Fruit fly (Drosophila melanogaster) whole organism, adult: ENCODE measurements around the gene CG2930.

Source experiments
- CG11617 ChIP-seq: fragments of 200-800 bp; sonication (Bioruptor generic); optimal IDR thresholded peaks from 2 replicates; lab custom pipeline; 2017; ENCODE audit warnings: mild to moderate bottlenecking, missing biosample characterization, missing genetic modification reagents, missing genetic modification characterization
- CG12768 ChIP-seq: fragments of 200-800 bp; sonication (Bioruptor generic); optimal IDR thresholded peaks from 2 replicates; lab custom pipeline; 2017; ENCODE audit warnings: missing biosample characterization, missing genetic modification characterization, mild to moderate bottlenecking, moderate library complexity, missing genetic modification reagents
- CG14711 ChIP-seq: fragments of 200-800 bp; sonication (Bioruptor generic); optimal IDR thresholded peaks from 2 replicates; lab custom pipeline; 2018; ENCODE audit warnings: missing biosample characterization, mild to moderate bottlenecking, missing genetic modification characterization, moderate library complexity
- CG1620 ChIP-seq: fragments of 200-800 bp; sonication (Bioruptor generic); optimal IDR thresholded peaks from 2 replicates; lab custom pipeline; 2016; ENCODE audit warnings: missing biosample characterization, missing genetic modification characterization
- CG33017 ChIP-seq: fragments of 200-800 bp; sonication (Bioruptor generic); optimal IDR thresholded peaks from 2 replicates; lab custom pipeline; 2018; ENCODE audit warnings: missing biosample characterization, mild to moderate bottlenecking, missing genetic modification characterization, moderate library complexity
- CG5204 ChIP-seq: fragments of 200-800 bp; sonication (Bioruptor generic); optimal IDR thresholded peaks from 2 replicates; lab custom pipeline; 2016; ENCODE audit warnings: missing biosample characterization, missing genetic modification characterization
- CG7045 ChIP-seq: fragments of 200-800 bp; sonication (Bioruptor generic); optimal IDR thresholded peaks from 2 replicates; lab custom pipeline; 2017; ENCODE audit warnings: missing biosample characterization, mild to moderate bottlenecking, missing genetic modification characterization
- CG7101 ChIP-seq: fragments of 200-800 bp; sonication (Bioruptor generic); optimal IDR thresholded peaks from 2 replicates; lab custom pipeline; 2018; ENCODE audit warnings: missing biosample characterization, mild to moderate bottlenecking, missing genetic modification characterization, moderate library complexity
- Clk ChIP-seq: fragments of 200-800 bp; sonication (Bioruptor generic); optimal IDR thresholded peaks from 2 replicates; lab custom pipeline; 2017; ENCODE audit warnings: missing biosample characterization, missing genetic modification characterization
- Crg-1 ChIP-seq: fragments of 200-800 bp; sonication (Bioruptor generic); optimal IDR thresholded peaks from 2 replicates; lab custom pipeline; 2016; ENCODE audit warnings: missing biosample characterization, missing genetic modification characterization
- Hr96 ChIP-seq: fragments of 200-800 bp; sonication (Bioruptor generic); optimal IDR thresholded peaks from 2 replicates; lab custom pipeline; 2016; ENCODE audit warnings: missing biosample characterization, missing genetic modification characterization
- Mnt ChIP-seq: fragments of 200-800 bp; sonication (Bioruptor generic); optimal IDR thresholded peaks from 2 replicates; lab custom pipeline; 2016; ENCODE audit warnings: missing biosample characterization, mild to moderate bottlenecking, missing genetic modification characterization
- bab1 ChIP-seq: fragments of 200-800 bp; sonication (Bioruptor generic); optimal IDR thresholded peaks from 3 replicates; lab custom pipeline; 2019; ENCODE audit warnings: missing biosample characterization, mild to moderate bottlenecking, missing genetic modification characterization, moderate library complexity
- cic ChIP-seq: fragments of 200-800 bp; sonication (Bioruptor generic); optimal IDR thresholded peaks from 2 replicates; lab custom pipeline; 2017; ENCODE audit warnings: missing biosample characterization, mild to moderate bottlenecking, missing genetic modification characterization, moderate library complexity
- cnc ChIP-seq, 2 experiments: fragments of >200 bp; optimal IDR thresholded peaks; 2 replicates each; lab custom pipeline; 2017
- kay ChIP-seq: fragments of 200-800 bp; sonication (Bioruptor generic); peaks from one replicate; lab custom pipeline; 2016; ENCODE audit warnings: missing biosample characterization, missing genetic modification characterization, borderline replicate concordance
- ovo ChIP-seq: fragments of 200-800 bp; sonication (Bioruptor generic); optimal IDR thresholded peaks from 2 replicates; lab custom pipeline; 2016; ENCODE audit warnings: missing biosample characterization, missing genetic modification characterization
- pad ChIP-seq: fragments of 200-800 bp; sonication (Bioruptor generic); optimal IDR thresholded peaks from 3 replicates; lab custom pipeline; 2017; ENCODE audit warnings: missing biosample characterization, missing genetic modification characterization, mild to moderate bottlenecking, moderate library complexity, missing genetic modification reagents
- tj ChIP-seq: fragments of 200-800 bp; sonication (Bioruptor generic); optimal IDR thresholded peaks from 3 replicates; lab custom pipeline; 2017; ENCODE audit warnings: missing biosample characterization, mild to moderate bottlenecking, missing genetic modification characterization, moderate library complexity
- toe ChIP-seq: fragments of 200-800 bp; sonication (Bioruptor generic); optimal IDR thresholded peaks from 2 replicates; lab custom pipeline; 2016; ENCODE audit warnings: missing biosample characterization, missing genetic modification characterization

Gene CG2930

dm6 chrX:3874949-3875348 lies 6.2 kb downstream of the CG2930 start:
- TF ChIP-seq pad (GFP tag; lab: Kevin White, UChicago) (no peak), CG1620 (GFP tag; lab: Kevin White, UChicago) (no peak), CG14711 (tag; lab: Kevin White, UChicago) (no peak), kay (GFP tag; lab: Kevin White, UChicago) (no peak), ovo (GFP tag; lab: Kevin White, UChicago) (no peak), cnc (optimal IDR thresholded peaks at IDR 0.05; lab: Kevin White, UChicago) (no peak), toe (GFP tag; lab: Kevin White, UChicago) (no peak), Mnt (GFP tag; lab: Kevin White, UChicago) (no peak), CG7101 (no peak), CG11617 (no peak), Crg-1 (GFP tag; lab: Kevin White, UChicago) (no peak), Clk (GFP tag; lab: Kevin White, UChicago) (no peak), CG7045 (no peak)

DNA sequence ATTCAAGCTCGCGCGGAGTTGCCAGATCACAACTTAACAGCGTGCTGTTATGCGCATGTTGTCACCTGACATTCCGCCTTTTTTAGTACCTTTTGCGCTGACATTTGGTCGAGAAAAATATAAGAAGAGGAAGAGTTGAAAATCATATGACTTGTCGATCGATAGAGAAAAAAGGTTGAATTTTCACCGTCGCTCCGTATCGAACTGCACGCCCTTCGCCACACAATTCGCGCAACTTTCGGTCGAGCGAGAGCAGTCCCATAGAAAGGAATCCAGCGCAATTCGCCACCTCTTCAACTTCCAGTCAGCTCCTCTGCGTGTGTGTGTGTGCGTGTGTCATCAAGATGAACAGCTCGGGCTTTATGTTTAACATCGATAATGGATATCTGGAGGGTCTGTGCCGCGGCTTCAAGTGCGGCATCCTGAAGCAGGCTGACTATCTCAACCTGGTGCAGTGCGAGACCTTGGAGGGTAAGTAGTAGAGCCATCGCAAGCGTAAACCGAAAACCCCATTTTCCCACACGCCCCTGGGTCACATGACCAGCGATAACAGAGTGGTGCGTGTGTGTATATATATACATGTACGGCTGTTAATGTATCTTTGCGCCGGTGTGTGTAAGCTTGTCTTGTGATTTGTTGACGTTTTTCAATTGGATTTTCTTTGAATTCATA lies 12.0 kb downstream of the CG2930 start, which contains the start of gene VhaAC39-1:
Gene VhaAC39-1 (plus strand): TSS at position 104 of the 672 bp plus-strand sequence.
- TF ChIP-seq tj (peak; percentile 1), CG1620 (GFP tag; lab: Kevin White, UChicago) (no peak), cic (GFP tag; lab: Kevin White, UChicago) (no peak), CG14711 (tag; lab: Kevin White, UChicago) (no peak), CG33017 (tag; lab: Kevin White, UChicago) (no peak), cnc (optimal IDR thresholded peaks at IDR 0.05; lab: Kevin White, UChicago) (no peak), Clk (GFP tag; lab: Kevin White, UChicago) (no peak), CG12768 (GFP tag; lab: Kevin White, UChicago) (no peak), pad (GFP tag; lab: Kevin White, UChicago) (no peak), bab1 (GFP tag; lab: Kevin White, UChicago) (peak; percentile 25), Mnt (GFP tag; lab: Kevin White, UChicago) (peak; percentile 15), Hr96 (GFP tag; lab: Kevin White, UChicago) (no peak), CG7101 (no peak), ovo (GFP tag; lab: Kevin White, UChicago) (no peak), toe (GFP tag; lab: Kevin White, UChicago) (no peak), CG11617 (peak; percentile 4), kay (GFP tag; lab: Kevin White, UChicago) (peak; percentile 25), CG7045 (no peak), Crg-1 (GFP tag; lab: Kevin White, UChicago) (no peak), CG5204 (no peak)

DNA sequence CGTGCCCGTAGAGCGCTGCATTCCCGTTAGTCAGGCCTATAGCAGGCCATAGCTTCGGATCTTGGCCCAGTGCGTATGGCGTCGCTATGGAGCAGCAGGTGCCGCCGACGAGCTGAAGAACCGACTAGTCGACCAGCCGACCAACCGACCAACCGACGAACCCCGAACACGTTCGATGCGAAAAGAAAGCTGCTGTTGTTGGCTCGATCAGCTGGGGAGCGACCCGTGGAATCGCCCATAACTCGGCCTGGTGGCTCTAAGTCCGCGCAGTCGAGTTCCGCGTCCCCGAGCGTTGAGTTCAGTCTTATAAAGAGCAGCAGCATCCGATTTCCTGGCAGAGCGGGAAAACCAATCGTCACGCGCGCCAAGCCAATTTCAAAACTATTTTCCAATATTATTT lies 15.1 kb downstream of the CG2930 start, which contains the start of gene CG15239:
Gene CG15239 (plus strand): TSS at position 265 of the 400 bp plus-strand sequence.
- TF ChIP-seq CG7045 (no peak), kay (GFP tag; lab: Kevin White, UChicago) (no peak), CG5204 (no peak), CG7101 (no peak), Clk (GFP tag; lab: Kevin White, UChicago) (no peak), CG33017 (tag; lab: Kevin White, UChicago) (no peak), pad (GFP tag; lab: Kevin White, UChicago) (no peak), toe (GFP tag; lab: Kevin White, UChicago) (no peak), Mnt (GFP tag; lab: Kevin White, UChicago) (no peak), Crg-1 (GFP tag; lab: Kevin White, UChicago) (no peak), bab1 (GFP tag; lab: Kevin White, UChicago) (no peak), tj (no peak), CG12768 (GFP tag; lab: Kevin White, UChicago) (no peak), CG1620 (GFP tag; lab: Kevin White, UChicago) (no peak)

DNA sequence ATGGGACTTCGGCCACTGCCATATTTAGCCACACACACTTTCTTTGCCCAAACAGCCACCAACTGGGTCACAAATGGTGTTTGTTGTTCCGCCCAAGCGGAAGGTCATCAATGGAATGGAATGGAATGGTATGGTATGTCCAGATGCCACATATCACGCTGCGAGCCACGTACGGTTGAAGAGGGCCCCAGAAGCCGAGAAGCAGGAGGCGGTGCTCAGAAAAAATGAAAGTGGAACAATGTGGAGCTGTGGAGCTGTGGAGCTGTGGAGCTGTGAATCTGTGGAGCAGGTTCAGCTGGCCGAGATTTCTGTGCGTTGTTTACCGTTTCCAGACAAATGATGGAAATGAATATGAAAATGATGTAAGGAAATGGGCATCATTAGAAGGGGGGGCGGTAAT lies 18.0 kb downstream of the CG2930 start:
- no peak for TF ChIP-seq CG11617
- TF ChIP-seq CG5204: no peak
- no peak for TF ChIP-seq CG1620 (GFP tag; lab: Kevin White, UChicago)
- TF ChIP-seq pad (GFP tag; lab: Kevin White, UChicago): no peak
- TF ChIP-seq CG14711 (tag; lab: Kevin White, UChicago): no peak
- no peak for TF ChIP-seq Mnt (GFP tag; lab: Kevin White, UChicago)
- TF ChIP-seq CG7045: no peak
- no peak for TF ChIP-seq CG33017 (tag; lab: Kevin White, UChicago)
- TF ChIP-seq ovo (GFP tag; lab: Kevin White, UChicago): no peak
- no peak for TF ChIP-seq cnc (optimal IDR thresholded peaks at IDR 0.05; lab: Kevin White, UChicago)
- TF ChIP-seq cic (GFP tag; lab: Kevin White, UChicago): no peak
- TF ChIP-seq bab1 (GFP tag; lab: Kevin White, UChicago): no peak

DNA sequence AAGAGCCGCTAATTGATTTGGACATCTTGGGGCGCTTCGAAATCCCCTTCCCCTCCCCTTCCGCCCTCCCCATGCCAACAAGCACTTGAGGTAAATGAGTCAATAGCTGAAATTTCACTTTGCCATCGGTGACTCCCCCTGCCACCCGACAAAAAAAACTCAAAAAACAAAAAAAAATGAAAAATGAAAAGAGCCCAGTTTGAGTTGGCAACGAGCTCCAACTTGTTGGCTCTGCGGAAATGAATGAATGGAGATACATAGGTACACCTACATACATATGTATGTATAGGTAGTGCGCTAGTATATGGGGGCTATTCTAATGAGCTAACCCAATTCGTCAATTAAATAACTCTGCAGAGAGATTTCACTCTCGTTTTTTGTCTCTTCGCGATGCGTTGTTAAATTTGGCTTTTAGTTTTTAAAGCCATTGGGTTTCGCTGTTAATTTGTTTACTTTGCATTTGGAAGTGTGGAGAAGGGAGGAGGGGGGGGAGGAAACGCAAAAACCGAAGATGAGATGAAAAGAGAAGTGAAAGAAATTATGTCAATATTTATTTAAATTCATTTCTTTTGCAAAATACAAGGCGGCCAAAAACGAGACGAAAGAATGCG lies 18.9 kb downstream of the CG2930 start:
- TF ChIP-seq toe (GFP tag; lab: Kevin White, UChicago): no peak
- no peak for TF ChIP-seq CG7101
- TF ChIP-seq pad (GFP tag; lab: Kevin White, UChicago): no peak

DNA sequence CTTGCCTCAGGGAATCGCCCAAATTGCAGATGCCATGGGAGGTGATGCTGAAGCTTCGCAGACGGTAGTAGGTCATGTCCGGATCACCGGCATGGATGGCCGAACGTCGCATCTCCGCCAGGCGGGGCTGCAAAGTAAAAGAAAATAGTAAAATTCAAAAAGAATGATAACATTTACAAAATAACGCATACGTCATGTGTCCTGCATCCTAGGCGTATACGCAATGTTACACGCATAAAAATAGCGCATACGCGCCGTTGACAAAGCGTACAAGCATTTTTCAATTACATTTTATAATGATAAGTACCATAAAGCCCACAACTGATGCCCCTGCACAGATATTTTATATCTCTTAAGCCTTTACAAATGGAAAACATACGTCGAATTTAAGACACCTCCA lies 33.2 kb downstream of the CG2930 start:
- no peak for TF ChIP-seq CG7101
- no peak for TF ChIP-seq tj
- TF ChIP-seq cic (GFP tag; lab: Kevin White, UChicago): no peak
- TF ChIP-seq Mnt (GFP tag; lab: Kevin White, UChicago): no peak
- TF ChIP-seq CG1620 (GFP tag; lab: Kevin White, UChicago): no peak
- no peak for TF ChIP-seq toe (GFP tag; lab: Kevin White, UChicago)
- TF ChIP-seq CG5204: no peak
- TF ChIP-seq kay (GFP tag; lab: Kevin White, UChicago): no peak
- TF ChIP-seq CG12768 (GFP tag; lab: Kevin White, UChicago): no peak
- TF ChIP-seq pad (GFP tag; lab: Kevin White, UChicago): no peak
- no peak for TF ChIP-seq CG14711 (tag; lab: Kevin White, UChicago)
- no peak for TF ChIP-seq CG33017 (tag; lab: Kevin White, UChicago)
- TF ChIP-seq cnc (optimal IDR thresholded peaks at IDR 0.05; lab: Kevin White, UChicago): no peak
- no peak for TF ChIP-seq ovo (GFP tag; lab: Kevin White, UChicago)
- TF ChIP-seq Clk (GFP tag; lab: Kevin White, UChicago): no peak
- no peak for TF ChIP-seq Crg-1 (GFP tag; lab: Kevin White, UChicago)
- no peak for TF ChIP-seq CG11617
- TF ChIP-seq Hr96 (GFP tag; lab: Kevin White, UChicago): no peak
